Worm (Caenorhabditis elegans) whole organism, L4/young adult: ENCODE results near the gene rga-8.

Experiments used
- W03F9.2 ChIP-seq: fragments of 150-350 bp; optimal IDR thresholded peaks from 2 replicates; lab custom pipeline; 2014; ENCODE audit warnings: missing biosample characterization, missing genetic modification characterization
- dao-5 ChIP-seq: sonication (generic microtip); optimal IDR thresholded peaks from 2 replicates; lab custom pipeline; 2016; ENCODE audit warnings: missing genotype, missing genetic modification characterization, moderate library complexity, missing compliant biosample characterization
- him-1 ChIP-seq: sonication (generic microtip); optimal IDR thresholded peaks from 2 replicates; lab custom pipeline; 2016; ENCODE audit warnings: missing genotype, missing genetic modification reagents, missing genetic modification characterization, missing compliant biosample characterization

ce11 chrX:5226265-5226664 is 53.3 kb downstream of the rga-8 start, which contains the start of gene H28G03.3:
- TF ChIP-seq him-1 (tag; lab: Kevin White, UChicago) (no peak), W03F9.2 (tag; lab: Kevin White, UChicago) (no peak), dao-5 (tag; lab: Kevin White, UChicago) (no peak)
